Fruit fly (Drosophila melanogaster): Measurements from ENCODE around the gene CG32640.

Gene CG32640

DNA sequence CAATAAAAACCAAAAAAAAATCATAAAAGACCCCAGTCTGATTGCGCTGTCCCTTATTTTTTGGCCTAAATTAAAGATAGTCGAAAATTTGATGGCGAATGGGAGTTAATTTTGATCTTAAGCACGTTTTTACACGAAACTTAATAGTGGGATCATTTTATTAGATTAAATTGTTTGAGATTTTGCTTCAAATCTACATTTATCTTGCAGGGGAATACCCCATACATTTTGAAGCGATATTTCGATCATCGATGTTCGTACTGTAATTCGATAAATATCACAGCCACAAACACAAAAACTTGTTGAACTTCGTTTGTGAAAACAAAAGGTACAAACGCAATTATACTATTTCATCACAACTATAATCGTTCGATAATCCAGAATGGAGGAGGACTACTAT, at the start of gene CG32640:
Gene CG32640 (plus strand): TSS at position 286 of the 400 bp plus-strand sequence.
- TF ChIP-seq CG4496 (GFP tag; IDR thresholded peaks at IDR 0.05) (peak; percentile 46; the same call in 1 of the 3 replicates), CG12605 (GFP tag; IDR thresholded peaks at IDR 0.05) (0 out of 2 replicates have a peak, but pooled peaks have one; percentile 10)

DNA sequence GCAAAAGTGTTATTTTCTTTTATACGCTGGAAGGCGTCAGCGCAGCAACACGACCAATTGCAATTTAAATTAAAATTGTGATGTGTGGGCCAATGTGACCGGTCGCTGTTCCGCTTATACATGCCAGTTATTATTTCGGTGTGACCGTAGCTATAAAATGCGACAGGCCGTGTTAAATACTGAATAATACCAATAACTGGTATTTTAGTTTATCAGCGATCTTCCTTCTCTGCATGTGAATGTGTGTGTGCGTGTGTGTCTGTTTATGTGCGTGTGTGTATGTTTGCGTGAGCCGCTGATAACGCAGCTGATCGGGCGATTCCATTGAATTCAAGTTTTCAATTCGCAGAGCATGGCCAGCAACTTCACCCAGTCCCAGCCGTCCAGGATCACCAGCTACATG, 49.1 kb upstream of the CG32640 start, which contains the start of the genes CG32638, CG15717 and MFS10:
Gene CG32638 (minus strand): TSS at position 45 of the 403 bp plus-strand sequence.
Gene CG15717 (plus strand): TSS at position 203 of the 403 bp plus-strand sequence.
Gene MFS10 (plus strand): TSS at position 269 of the 403 bp plus-strand sequence.
- TF ChIP-seq CG34367 (tag; optimal IDR thresholded peaks at IDR 0.05): no peak
- TF ChIP-seq CG10348 (GFP tag; IDR thresholded peaks at IDR 0.05): no peak
- TF ChIP-seq fd96Ca (GFP tag; IDR thresholded peaks at IDR 0.05): peak; percentile 7; the same call in 1 of the 3 replicates
- no peak for TF ChIP-seq rn (GFP tag; IDR thresholded peaks at IDR 0.05)
- TF ChIP-seq CG14655 (GFP tag; optimal IDR thresholded peaks at IDR 0.05): no peak
- TF ChIP-seq Snoo (tag; optimal IDR thresholded peaks at IDR 0.05): no peak

DNA sequence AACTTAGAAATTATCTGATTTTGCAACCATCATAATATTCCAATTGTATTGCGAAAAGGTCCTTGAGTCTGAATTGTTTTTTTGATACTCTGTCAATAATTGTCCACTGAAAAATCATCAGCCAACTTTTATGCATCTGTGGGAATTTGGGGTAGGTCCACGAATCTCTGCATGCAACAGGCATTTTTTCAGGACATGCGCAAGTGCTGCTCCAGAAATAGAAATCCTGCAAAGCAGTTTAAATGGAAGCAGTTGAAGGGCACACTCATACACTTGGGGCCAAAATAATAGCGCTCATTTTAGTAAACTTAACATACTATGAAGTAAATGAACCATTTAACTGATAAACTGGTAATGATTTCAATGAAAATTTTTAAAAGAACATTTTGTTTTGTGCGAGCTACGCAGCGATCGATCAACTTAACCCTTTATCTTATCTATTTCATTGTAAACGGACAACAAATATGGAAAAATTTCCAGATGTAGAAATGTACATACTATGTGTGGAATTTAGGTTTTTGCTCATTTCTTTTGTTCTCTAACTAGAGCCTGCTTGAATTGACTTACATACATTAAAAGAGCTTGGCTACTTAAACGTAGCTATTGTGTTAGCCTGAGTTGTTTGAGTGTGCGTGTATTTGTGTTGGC, 47.5 kb upstream of the CG32640 start:
- TF ChIP-seq CG17806 (tag; optimal IDR thresholded peaks at IDR 0.05) (peak; percentile 60), CG4496 (GFP tag; IDR thresholded peaks at IDR 0.05) (peak; percentile 50; the same call in 1 of the 3 replicates), gl (tag; optimal IDR thresholded peaks at IDR 0.05) (no peak), Pif1B (GFP tag; optimal IDR thresholded peaks at IDR 0.05) (peak; percentile 45), CG9948 (tag; optimal IDR thresholded peaks at IDR 0.05) (peak; percentile 66), Snoo (tag; optimal IDR thresholded peaks at IDR 0.05) (peak; percentile 51), D1 (tag; optimal IDR thresholded peaks at IDR 0.05) (peak; percentile 18), EcR (GFP tag; optimal IDR thresholded peaks at IDR 0.05) (no peak), rn (GFP tag; IDR thresholded peaks at IDR 0.05) (no peak), CG12605 (GFP tag; IDR thresholded peaks at IDR 0.05) (peak; percentile 15; the same call in 1 of the 2 replicates), CG8159 (tag; optimal IDR thresholded peaks at IDR 0.05) (peak; percentile 74), Ets98B (GFP tag; IDR thresholded peaks at IDR 0.05) (no peak), CG8301 (tag; optimal IDR thresholded peaks at IDR 0.05) (peak; percentile 75), CG14655 (GFP tag; optimal IDR thresholded peaks at IDR 0.05) (peak; percentile 84), CG34367 (tag; optimal IDR thresholded peaks at IDR 0.05) (peak; percentile 47), Pif1A (GFP tag; optimal IDR thresholded peaks at IDR 0.05) (peak; percentile 71), CG15710 (tag; optimal IDR thresholded peaks at IDR 0.05) (peak; percentile 70)

DNA sequence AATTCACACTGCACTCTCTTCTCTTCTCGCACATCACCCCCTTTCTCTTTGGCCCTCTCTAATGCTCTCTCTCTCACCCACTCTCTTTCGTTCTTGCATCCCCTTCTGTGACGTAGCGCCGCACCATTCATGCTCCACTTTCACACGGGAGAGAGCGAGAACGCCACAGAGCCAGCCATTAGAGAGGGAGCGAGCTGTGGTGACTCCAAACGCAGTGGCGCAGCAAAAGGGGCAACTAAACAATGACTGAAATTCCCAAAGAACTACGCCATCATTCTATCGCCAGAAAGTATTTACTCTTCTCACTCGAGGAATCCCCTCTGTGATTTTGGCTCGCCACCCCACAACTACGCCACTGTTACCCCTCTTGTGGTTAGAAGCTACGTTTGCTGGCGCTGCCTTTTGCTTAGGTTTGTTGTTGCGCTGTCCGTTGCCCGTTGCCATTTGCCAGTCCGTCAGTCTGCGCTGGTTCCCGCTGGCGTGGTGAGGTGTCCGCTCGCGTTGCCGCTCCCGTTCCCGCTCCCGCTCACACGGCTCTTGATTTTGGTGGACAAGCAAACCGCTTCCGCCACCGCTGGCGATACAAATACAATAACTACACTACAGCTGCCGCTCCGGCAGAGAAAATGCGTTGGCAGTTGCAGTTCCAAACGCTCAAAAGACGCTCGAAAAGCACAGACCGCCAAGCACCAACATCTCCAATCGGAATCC, 46.6 kb upstream of the CG32640 start:
- TF ChIP-seq rn (GFP tag; IDR thresholded peaks at IDR 0.05): peak; percentile 98
- peak; percentile 92 for TF ChIP-seq CG34367 (tag; optimal IDR thresholded peaks at IDR 0.05)
- TF ChIP-seq CG12605 (GFP tag; IDR thresholded peaks at IDR 0.05): peak; percentile 98
- TF ChIP-seq CG8159 (tag; optimal IDR thresholded peaks at IDR 0.05): peak; percentile 87
- TF ChIP-seq fd96Ca (GFP tag; IDR thresholded peaks at IDR 0.05): peak; percentile 100
- peak; percentile 99 for TF ChIP-seq CG32121 (GFP tag; IDR thresholded peaks at IDR 0.05)
- peak; percentile 95 for TF ChIP-seq Pif1B (GFP tag; optimal IDR thresholded peaks at IDR 0.05)
- TF ChIP-seq CG17806 (tag; optimal IDR thresholded peaks at IDR 0.05): peak; percentile 89
- TF ChIP-seq CG10348 (GFP tag; IDR thresholded peaks at IDR 0.05): peak; percentile 98
- TF ChIP-seq CG8301 (tag; optimal IDR thresholded peaks at IDR 0.05): peak; percentile 98
- TF ChIP-seq CG13204 (GFP tag; optimal IDR thresholded peaks at IDR 0.05): peak; percentile 91
- TF ChIP-seq EcR (GFP tag; optimal IDR thresholded peaks at IDR 0.05): no peak
- TF ChIP-seq D1 (tag; optimal IDR thresholded peaks at IDR 0.05): peak; percentile 72
- TF ChIP-seq Ets98B (GFP tag; IDR thresholded peaks at IDR 0.05): peak; percentile 100
- TF ChIP-seq CG9948 (tag; optimal IDR thresholded peaks at IDR 0.05): peak; percentile 92
- peak; percentile 87 for TF ChIP-seq gl (tag; optimal IDR thresholded peaks at IDR 0.05)
- peak; percentile 91 for TF ChIP-seq CG15710 (tag; optimal IDR thresholded peaks at IDR 0.05)
- peak; percentile 98 for TF ChIP-seq Snoo (tag; optimal IDR thresholded peaks at IDR 0.05)
- TF ChIP-seq CG4496 (GFP tag; IDR thresholded peaks at IDR 0.05): peak; percentile 100
- peak; percentile 96 for TF ChIP-seq Pif1A (GFP tag; optimal IDR thresholded peaks at IDR 0.05)
- TF ChIP-seq CG14655 (GFP tag; optimal IDR thresholded peaks at IDR 0.05): peak; percentile 98

DNA sequence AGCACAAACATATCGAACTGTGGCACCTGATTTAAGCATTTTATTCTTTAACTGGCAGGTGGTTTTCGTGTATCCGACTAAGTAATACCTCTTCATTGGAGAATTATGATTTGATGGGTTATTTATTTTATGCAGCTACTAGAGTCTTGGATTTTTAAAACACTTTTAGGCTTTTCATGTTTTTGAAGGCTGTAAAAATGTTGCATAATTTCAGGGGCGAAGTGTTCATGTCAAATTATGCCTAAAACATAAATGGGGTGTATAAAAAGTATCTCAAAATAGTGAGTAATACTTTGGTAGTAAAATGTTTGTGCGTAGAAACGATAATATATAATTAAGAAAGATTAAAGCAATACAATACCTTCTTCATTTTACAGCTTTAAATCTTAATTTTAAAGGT, 43.0 kb upstream of the CG32640 start:
- TF ChIP-seq CG15710 (tag; optimal IDR thresholded peaks at IDR 0.05) (no peak), CG12605 (GFP tag; IDR thresholded peaks at IDR 0.05) (no peak), Snoo (tag; optimal IDR thresholded peaks at IDR 0.05) (no peak), CG32121 (GFP tag; IDR thresholded peaks at IDR 0.05) (no peak), Ets98B (GFP tag; IDR thresholded peaks at IDR 0.05) (no peak), rn (GFP tag; IDR thresholded peaks at IDR 0.05) (no peak), EcR (GFP tag; optimal IDR thresholded peaks at IDR 0.05) (no peak), CG34367 (tag; optimal IDR thresholded peaks at IDR 0.05) (no peak), CG13204 (GFP tag; optimal IDR thresholded peaks at IDR 0.05) (no peak), Pif1A (GFP tag; optimal IDR thresholded peaks at IDR 0.05) (no peak), CG10348 (GFP tag; IDR thresholded peaks at IDR 0.05) (no peak), D1 (tag; optimal IDR thresholded peaks at IDR 0.05) (no peak), CG9948 (tag; optimal IDR thresholded peaks at IDR 0.05) (no peak), CG14655 (GFP tag; optimal IDR thresholded peaks at IDR 0.05) (no peak), fd96Ca (GFP tag; IDR thresholded peaks at IDR 0.05) (no peak), gl (tag; optimal IDR thresholded peaks at IDR 0.05) (no peak), CG8159 (tag; optimal IDR thresholded peaks at IDR 0.05) (no peak)
